Worm (Caenorhabditis elegans) whole organism, late embryonic: ENCODE data around the gene F58B4.3.

Experiments
- K02D7.2 ChIP-seq: sonication (generic microtip); optimal IDR thresholded peaks from 2 replicates; lab custom pipeline; 2017; ENCODE audit warnings: mild to moderate bottlenecking, missing genetic modification characterization, missing compliant biosample characterization
- dve-1 ChIP-seq: sonication (generic microtip); optimal IDR thresholded peaks from 2 replicates; lab custom pipeline; 2017; ENCODE audit warnings: antibody characterized with exemption, mild to moderate bottlenecking, missing genetic modification characterization, missing compliant biosample characterization
- elt-4 ChIP-seq: sonication (generic microtip); optimal IDR thresholded peaks from 2 replicates; lab custom pipeline; 2016; ENCODE audit warnings: missing genetic modification characterization, missing compliant biosample characterization
- nfya-1 ChIP-seq: sonication (generic microtip); optimal IDR thresholded peaks from 2 replicates; lab custom pipeline; 2017; ENCODE audit warnings: missing genetic modification characterization, mild to moderate bottlenecking, missing compliant biosample characterization, antibody characterized with exemption, moderate library complexity
- pha-4 ChIP-seq: fragments of 150-350 bp; optimal IDR thresholded peaks from 2 replicates; lab custom pipeline; 2018; ENCODE audit warnings: missing biosample characterization, missing genetic modification reagents, missing genetic modification characterization
- unc-42 ChIP-seq: sonication (generic microtip); optimal IDR thresholded peaks from 2 replicates; lab custom pipeline; 2016; ENCODE audit warnings: missing genotype, missing genetic modification characterization, missing compliant biosample characterization

DNA sequence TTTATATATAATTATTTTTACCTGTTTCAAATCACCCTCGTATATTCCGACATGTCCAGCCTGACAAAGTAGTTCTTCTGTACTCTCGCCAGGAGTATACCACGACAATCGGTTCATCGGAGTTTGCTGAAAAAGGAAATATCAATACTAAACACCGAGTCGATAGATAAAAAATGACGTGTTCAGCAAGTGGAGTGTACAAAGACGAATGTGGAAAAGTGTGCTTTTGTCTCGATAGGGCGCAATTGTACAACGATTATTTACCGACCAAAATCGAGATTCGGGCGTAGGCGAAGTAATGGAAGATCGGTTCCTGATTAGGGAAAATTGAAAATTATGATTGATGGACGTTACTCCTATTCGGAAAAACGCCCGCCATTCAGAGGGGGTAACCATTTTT, 30.9 kb downstream of the F58B4.3 start, which contains the start of gene vps-36:
- TF ChIP-seq K02D7.2 (tag; lab: Kevin White, UChicago) = no peak
- TF ChIP-seq unc-42 (tag; lab: Kevin White, UChicago) = no peak
- TF ChIP-seq elt-4 (tag; lab: Kevin White, UChicago) = no peak
- TF ChIP-seq nfya-1 (tag; lab: Kevin White, UChicago) = no peak
- no peak for TF ChIP-seq pha-4 (tag; lab: Kevin White, UChicago)
- no peak for TF ChIP-seq dve-1
